Fruit fly (Drosophila melanogaster) whole organism, embryonic: ENCODE results near the gene CG9166.

ENCODE experiments used
- Atf3 ChIP-seq: fragments of 200-800 bp; sonication (Bioruptor generic); optimal IDR thresholded peaks from 3 replicates; lab custom pipeline; 2016; ENCODE audit warnings: missing biosample characterization, missing genetic modification characterization
- B-H2 ChIP-seq: fragments of 200-800 bp; sonication (Bioruptor generic); optimal IDR thresholded peaks from 2 replicates; lab custom pipeline; 2018; ENCODE audit warnings: missing biosample characterization, mild to moderate bottlenecking, missing genetic modification characterization
- CG10462 ChIP-seq: fragments of 200-800 bp; sonication (Bioruptor generic); optimal IDR thresholded peaks from 2 replicates; lab custom pipeline; 2016; ENCODE audit warnings: missing biosample characterization, missing genetic modification characterization
- CG11560 ChIP-seq: fragments of 200-800 bp; sonication (Bioruptor generic); IDR thresholded peaks from 3 replicates; pipeline ENCODE4 v1.3.6; 2022; ENCODE audit warnings: missing biosample characterization, missing genetic modification characterization
- CG12155 ChIP-seq: fragments of 200-800 bp; sonication (Bioruptor generic); optimal IDR thresholded peaks from 3 replicates; lab custom pipeline; 2016; ENCODE audit warnings: missing biosample characterization, missing genetic modification characterization
- CG12219 ChIP-seq: fragments of 200-800 bp; sonication (Bioruptor generic); optimal IDR thresholded peaks from 3 replicates; lab custom pipeline; 2018; ENCODE audit warnings: missing biosample characterization, mild to moderate bottlenecking, missing genetic modification characterization
- CG13424 ChIP-seq: fragments of 200-800 bp; sonication (Bioruptor generic); optimal IDR thresholded peaks from 2 replicates; lab custom pipeline; 2019; ENCODE audit warnings: missing biosample characterization, mild to moderate bottlenecking, missing genetic modification characterization, moderate library complexity
- CG14860 ChIP-seq: fragments of 200-800 bp; sonication (Bioruptor generic); IDR thresholded peaks from 3 replicates; pipeline ENCODE4 v1.3.6; 2022; ENCODE audit warnings: missing biosample characterization, missing genetic modification characterization; ENCODE audit not compliant: partially characterized antibody
- CG15073 ChIP-seq: fragments of 200-800 bp; sonication (Bioruptor generic); optimal IDR thresholded peaks from 2 replicates; lab custom pipeline; 2016; ENCODE audit warnings: missing biosample characterization, missing genetic modification characterization
- CG1603 ChIP-seq: fragments of 200-800 bp; sonication (Bioruptor generic); optimal IDR thresholded peaks from 2 replicates; lab custom pipeline; 2019; ENCODE audit warnings: missing biosample characterization, mild to moderate bottlenecking, missing genetic modification characterization, moderate library complexity
- CG30020 ChIP-seq: fragments of 200-800 bp; optimal IDR thresholded peaks from 2 replicates; lab custom pipeline; 2019; ENCODE audit warnings: missing biosample characterization, mild to moderate bottlenecking, missing genetic modification characterization, moderate library complexity
- CG30403 ChIP-seq: fragments of 200-800 bp; sonication (Bioruptor generic); optimal IDR thresholded peaks from 3 replicates; lab custom pipeline; 2016; ENCODE audit warnings: missing biosample characterization, missing genetic modification characterization
- CG31441 ChIP-seq: fragments of 200-800 bp; sonication (Bioruptor generic); IDR thresholded peaks from 2 replicates; pipeline ENCODE4 v1.3.6; 2022; ENCODE audit warnings: missing biosample characterization, missing genetic modification characterization
- CG3163 ChIP-seq: fragments of 200-800 bp; sonication (Bioruptor generic); optimal IDR thresholded peaks from 3 replicates; lab custom pipeline; 2016; ENCODE audit warnings: missing biosample characterization, missing genetic modification characterization
- CG33557 ChIP-seq: fragments of 200-800 bp; sonication (Bioruptor generic); optimal IDR thresholded peaks from 2 replicates; lab custom pipeline; 2019; ENCODE audit warnings: missing biosample characterization, mild to moderate bottlenecking, missing genetic modification characterization, moderate library complexity
- CG4854 ChIP-seq: fragments of 200-800 bp; sonication (Bioruptor generic); optimal IDR thresholded peaks from 2 replicates; lab custom pipeline; 2016; ENCODE audit warnings: missing biosample characterization, missing genetic modification characterization, inconsistent platforms
- CG5953 ChIP-seq: fragments of 200-800 bp; sonication (Bioruptor generic); IDR thresholded peaks from 2 replicates; pipeline ENCODE4 v1.3.6; 2022; ENCODE audit warnings: missing biosample characterization, missing genetic modification characterization
- CG6813 ChIP-seq: fragments of 200-800 bp; sonication (Bioruptor generic); optimal IDR thresholded peaks from 2 replicates; lab custom pipeline; 2017; ENCODE audit warnings: missing biosample characterization, missing genetic modification characterization, mild to moderate bottlenecking, moderate library complexity, missing genetic modification reagents
- CG8359 ChIP-seq: fragments of 200-800 bp; sonication (Bioruptor generic); optimal IDR thresholded peaks from 2 replicates; lab custom pipeline; 2017; ENCODE audit warnings: missing biosample characterization, mild to moderate bottlenecking, missing genetic modification characterization, borderline replicate concordance
- CG8944 ChIP-seq: fragments of 200-800 bp; sonication (Bioruptor generic); optimal IDR thresholded peaks from 3 replicates; lab custom pipeline; 2016; ENCODE audit warnings: missing biosample characterization, missing genetic modification characterization
- CG9797 ChIP-seq: fragments of 200-800 bp; sonication (Bioruptor generic); optimal IDR thresholded peaks from 3 replicates; lab custom pipeline; 2018; ENCODE audit warnings: missing biosample characterization, mild to moderate bottlenecking, missing genetic modification characterization
- CG9876 ChIP-seq: fragments of 200-800 bp; sonication (Bioruptor generic); optimal IDR thresholded peaks from 2 replicates; lab custom pipeline; 2016; ENCODE audit warnings: missing biosample characterization, missing genetic modification characterization
- CG9932 ChIP-seq: fragments of 200-800 bp; sonication (Bioruptor generic); IDR thresholded peaks from 2 replicates; pipeline ENCODE4 v1.3.6; 2022; ENCODE audit warnings: missing biosample characterization, missing genetic modification characterization
- Chrac-16 ChIP-seq: fragments of 200-800 bp; sonication (Bioruptor generic); optimal IDR thresholded peaks from 3 replicates; lab custom pipeline; 2016; ENCODE audit warnings: missing biosample characterization, missing genetic modification characterization
- Doc3 ChIP-seq: fragments of 200-800 bp; sonication (Bioruptor generic); IDR thresholded peaks from 3 replicates; pipeline ENCODE4 v1.3.6; 2022; ENCODE audit warnings: missing biosample characterization, missing genetic modification characterization; ENCODE audit not compliant: partially characterized antibody
- Elba2 ChIP-seq: fragments of 200-800 bp; sonication (Bioruptor generic); optimal IDR thresholded peaks from 3 replicates; lab custom pipeline; 2016; ENCODE audit warnings: missing biosample characterization, missing genetic modification characterization
- HLH3B ChIP-seq: fragments of 200-800 bp; sonication (Bioruptor generic); IDR thresholded peaks from 2 replicates; pipeline ENCODE4 v1.3.6; 2022; ENCODE audit warnings: missing biosample characterization, missing genetic modification characterization
- MTF-1 ChIP-seq: fragments of 200-800 bp; sonication (Bioruptor generic); optimal IDR thresholded peaks from 2 replicates; lab custom pipeline; 2018; ENCODE audit warnings: missing biosample characterization, mild to moderate bottlenecking, missing genetic modification characterization, borderline replicate concordance
- Mes4 ChIP-seq: fragments of 200-800 bp; sonication (Bioruptor generic); optimal IDR thresholded peaks from 2 replicates; lab custom pipeline; 2016; ENCODE audit warnings: missing biosample characterization, missing genetic modification characterization
- PHDP ChIP-seq: fragments of 200-800 bp; sonication (Bioruptor generic); optimal IDR thresholded peaks from 3 replicates; lab custom pipeline; 2018; ENCODE audit warnings: missing biosample characterization, mild to moderate bottlenecking, missing genetic modification characterization, moderate library complexity
- Scr ChIP-seq: fragments of 200-800 bp; sonication (Bioruptor generic); IDR thresholded peaks from 2 replicates; pipeline ENCODE4 v1.3.6; 2022; ENCODE audit warnings: missing biosample characterization, missing genetic modification characterization; ENCODE audit not compliant: partially characterized antibody
- Spps ChIP-seq: fragments of 200-800 bp; sonication (Bioruptor generic); optimal IDR thresholded peaks from 2 replicates; lab custom pipeline; 2018; ENCODE audit warnings: missing biosample characterization, mild to moderate bottlenecking, missing genetic modification characterization
- Vsx1 ChIP-seq: fragments of 200-800 bp; sonication (Bioruptor generic); optimal IDR thresholded peaks from 2 replicates; lab custom pipeline; 2017; ENCODE audit warnings: missing biosample characterization, mild to moderate bottlenecking, missing genetic modification characterization, missing genetic modification reagents
- al ChIP-seq: fragments of 200-800 bp; sonication (Bioruptor generic); IDR thresholded peaks from 2 replicates; pipeline ENCODE4 v1.3.6; 2022; ENCODE audit warnings: missing biosample characterization, missing genetic modification characterization
- dan ChIP-seq: fragments of 200-800 bp; sonication (Bioruptor generic); IDR thresholded peaks from 2 replicates; pipeline ENCODE4 v1.3.6; 2022; ENCODE audit warnings: missing biosample characterization, missing genetic modification characterization
- danr ChIP-seq: fragments of 200-800 bp; sonication (Bioruptor generic); IDR thresholded peaks from 2 replicates; pipeline ENCODE4 v1.3.6; 2022; ENCODE audit warnings: missing biosample characterization, missing genetic modification characterization
- eve ChIP-seq, 2 experiments: fragments of >200 bp; optimal IDR thresholded peaks; 2 replicates each; lab custom pipeline; 2017; ENCODE audit warnings: missing biosample characterization in 2 of 2, missing genetic modification characterization in 2 of 2
- grau ChIP-seq: fragments of 200-800 bp; optimal IDR thresholded peaks from 3 replicates; lab custom pipeline; 2019; ENCODE audit warnings: missing biosample characterization, mild to moderate bottlenecking, missing genetic modification characterization, moderate library complexity
- gsb ChIP-seq: fragments of 200-800 bp; sonication (Bioruptor generic); IDR thresholded peaks from 2 replicates; pipeline ENCODE4 v1.3.6; 2022; ENCODE audit warnings: missing biosample characterization, missing genetic modification characterization
- insv ChIP-seq, 2 experiments: fragments of 200-800 bp; sonication (Bioruptor generic); optimal IDR thresholded peaks; 3 replicates each; lab custom pipeline; 2016 to 2018; ENCODE audit warnings: missing biosample characterization in 2 of 2, missing genetic modification characterization in 2 of 2
- mirr ChIP-seq: fragments of 200-800 bp; sonication (Bioruptor generic); optimal IDR thresholded peaks from 3 replicates; lab custom pipeline; 2018; ENCODE audit warnings: missing biosample characterization, mild to moderate bottlenecking, missing genetic modification characterization
- odd ChIP-seq: fragments of 200-800 bp; sonication (Bioruptor generic); optimal IDR thresholded peaks from 2 replicates; lab custom pipeline; 2017; ENCODE audit warnings: missing biosample characterization, mild to moderate bottlenecking, missing genetic modification characterization
- onecut ChIP-seq: fragments of 200-800 bp; sonication (Bioruptor generic); IDR thresholded peaks from 2 replicates; pipeline ENCODE4 v1.3.6; 2022; ENCODE audit warnings: missing biosample characterization, missing genetic modification characterization
- org-1 ChIP-seq: fragments of 200-800 bp; sonication (Bioruptor generic); optimal IDR thresholded peaks from 2 replicates; lab custom pipeline; 2017; ENCODE audit warnings: missing biosample characterization, missing genetic modification characterization
- pho ChIP-seq: fragments of 200-800 bp; sonication (Bioruptor generic); optimal IDR thresholded peaks from 2 replicates; lab custom pipeline; 2016; ENCODE audit warnings: missing biosample characterization, missing genetic modification characterization
- ro ChIP-seq: fragments of 200-800 bp; sonication (Bioruptor generic); IDR thresholded peaks from 2 replicates; pipeline ENCODE4 v1.3.6; 2022; ENCODE audit warnings: missing biosample characterization, missing genetic modification characterization
- scrt ChIP-seq: fragments of 200-800 bp; sonication (Bioruptor generic); optimal IDR thresholded peaks from 2 replicates; lab custom pipeline; 2018; ENCODE audit warnings: missing biosample characterization, mild to moderate bottlenecking, missing genetic modification characterization, moderate library complexity
- sisA ChIP-seq: fragments of 200-800 bp; sonication (Bioruptor generic); IDR thresholded peaks from 2 replicates; pipeline ENCODE4 v1.3.6; 2022; ENCODE audit warnings: missing biosample characterization, missing genetic modification characterization
- slou ChIP-seq: fragments of 200-800 bp; sonication (Bioruptor generic); optimal IDR thresholded peaks from 3 replicates; lab custom pipeline; 2016; ENCODE audit warnings: missing biosample characterization, missing genetic modification characterization
- sna ChIP-seq: fragments of 200-800 bp; sonication (Bioruptor generic); IDR thresholded peaks from 2 replicates; pipeline ENCODE4 v1.3.6; 2022; ENCODE audit warnings: missing biosample characterization, missing genetic modification characterization; ENCODE audit not compliant: partially characterized antibody
- sob ChIP-seq: fragments of 200-800 bp; sonication (Bioruptor generic); IDR thresholded peaks from 2 replicates; pipeline ENCODE4 v1.3.6; 2022; ENCODE audit warnings: missing biosample characterization, missing genetic modification characterization
- vvl ChIP-seq: fragments of 200-800 bp; sonication (Bioruptor generic); IDR thresholded peaks from 2 replicates; pipeline ENCODE4 v1.3.6; 2022; ENCODE audit warnings: missing biosample characterization, missing genetic modification characterization

Gene CG9166

DNA sequence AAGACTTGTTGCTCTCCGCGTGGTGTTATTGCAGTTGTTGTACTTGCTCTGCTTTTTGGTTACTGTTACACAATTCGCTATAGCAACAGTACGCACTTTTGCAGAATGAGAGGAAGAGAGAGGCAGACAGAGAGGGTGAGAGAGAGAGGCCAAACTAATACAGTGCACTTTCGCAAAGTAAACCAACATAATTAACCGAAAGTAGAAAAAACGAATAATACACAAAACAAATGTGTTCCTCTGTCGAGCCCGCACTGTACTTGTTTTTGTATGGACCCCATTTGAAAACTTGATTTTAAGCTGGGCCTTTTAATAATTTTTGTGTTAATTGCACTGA lies 15.5 kb upstream of the CG9166 start (continued):
- no peak for TF ChIP-seq Atf3 (GFP tag; lab: Kevin White, UChicago)
- no peak for TF ChIP-seq Mes4 (GFP tag; lab: Kevin White, UChicago)
- TF ChIP-seq CG30020 (tag; lab: Kevin White, UChicago), result no peak
- TF ChIP-seq danr (GFP tag; lab: Robert Waterston, UW), result no peak
- TF ChIP-seq CG8944 (GFP tag; lab: Kevin White, UChicago), result no peak
- peak; percentile 79 for TF ChIP-seq vvl (GFP tag; lab: Robert Waterston, UW)
- TF ChIP-seq Spps, result no peak
- TF ChIP-seq Chrac-16 (GFP tag; lab: Kevin White, UChicago), result no peak
- TF ChIP-seq CG1603 (tag; lab: Kevin White, UChicago), result peak; percentile 36
- peak; percentile 39 for TF ChIP-seq CG13424 (tag; lab: Kevin White, UChicago)
- no peak for TF ChIP-seq CG6813 (GFP tag; lab: Kevin White, UChicago)
- TF ChIP-seq CG12155, result peak; percentile 31
- TF ChIP-seq CG3163, result peak; percentile 15
- no peak for TF ChIP-seq CG9797 (GFP tag; lab: Kevin White, UChicago)
- TF ChIP-seq CG12219 (GFP tag; lab: Kevin White, UChicago), result no peak
- no peak for TF ChIP-seq sna (GFP tag; lab: Robert Waterston, UW)
- no peak for TF ChIP-seq ro
- no peak for TF ChIP-seq PHDP (tag; lab: Kevin White, UChicago)
- TF ChIP-seq CG4854, result peak; percentile 19
- no peak for TF ChIP-seq CG11560 (tag; lab: Robert Waterston, UW)
- no peak for TF ChIP-seq CG5953 (GFP tag; lab: Robert Waterston, UW)
- no peak for TF ChIP-seq eve (GFP tag; optimal IDR thresholded peaks at IDR 0.05; lab: Kevin White, UChicago)
- no peak for TF ChIP-seq CG14860 (GFP tag; lab: Robert Waterston, UW)
- TF ChIP-seq CG33557 (GFP tag; lab: Kevin White, UChicago), result no peak
- TF ChIP-seq al, result peak; percentile 61
- TF ChIP-seq Elba2, result no peak
- no peak for TF ChIP-seq slou (GFP tag; lab: Kevin White, UChicago)
- TF ChIP-seq CG30403 (GFP tag; lab: Kevin White, UChicago), result peak; percentile 29
- no peak for TF ChIP-seq insv (GFP tag; optimal IDR thresholded peaks at IDR 0.05; lab: Kevin White, UChicago)
- TF ChIP-seq CG9932, result peak; percentile 77
- TF ChIP-seq CG8359 (GFP tag; lab: Kevin White, UChicago), result no peak
- no peak for TF ChIP-seq CG31441 (GFP tag; lab: Robert Waterston, UW)
- peak; percentile 95 for TF ChIP-seq grau
- no peak for TF ChIP-seq CG9876 (GFP tag; lab: Kevin White, UChicago)
- peak; percentile 33 for TF ChIP-seq pho (GFP tag; lab: Kevin White, UChicago)
- TF ChIP-seq Scr, result no peak
- peak; percentile 47; the same call in 1 of the 2 replicates for TF ChIP-seq HLH3B (GFP tag; lab: Robert Waterston, UW)
- TF ChIP-seq scrt (GFP tag; lab: Kevin White, UChicago), result peak; percentile 93
- TF ChIP-seq org-1 (GFP tag; lab: Kevin White, UChicago), result no peak
- no peak for TF ChIP-seq mirr
- no peak for TF ChIP-seq B-H2 (GFP tag; lab: Kevin White, UChicago)
- TF ChIP-seq Vsx1 (GFP tag; lab: Kevin White, UChicago), result no peak
- peak; percentile 18; the same call in 1 of the 2 replicates for TF ChIP-seq onecut (GFP tag; lab: Robert Waterston, UW)
- peak; percentile 72 for TF ChIP-seq sob (GFP tag; lab: Robert Waterston, UW)
- TF ChIP-seq dan (GFP tag; lab: Robert Waterston, UW), result no peak
- no peak for TF ChIP-seq Doc3 (GFP tag; lab: Robert Waterston, UW)
- TF ChIP-seq gsb (GFP tag; lab: Robert Waterston, UW), result 0 out of 2 replicates have a peak, but pooled peaks have one; percentile 32
- no peak for TF ChIP-seq CG15073 (GFP tag; lab: Kevin White, UChicago)
- peak; percentile 26; the same call in 1 of the 2 replicates for TF ChIP-seq sisA
- no peak for TF ChIP-seq MTF-1 (GFP tag; lab: Kevin White, UChicago)
- no peak for TF ChIP-seq odd (GFP tag; lab: Kevin White, UChicago)
- peak; percentile 6 for TF ChIP-seq CG10462 (GFP tag; lab: Kevin White, UChicago)
